Fruit fly (Drosophila melanogaster) S2 (cell line): Measurements from ENCODE around the gene CG1288.
A peak's percentile ranks its signal among the peaks of the same experiment; 100 is the strongest.

Experiments
- CG8478 ChIP-seq: fragments of >200 bp; optimal IDR thresholded peaks from 2 replicates; lab custom pipeline; 2018
- CTCF ChIP-seq, 2 experiments: fragments of >200 bp; optimal IDR thresholded peaks; 2 replicates each; lab custom pipeline; 2018

Gene CG1288

dm6 chr3R:7208331-7208730, at the start of gene CG1288:
Gene CG1288 (minus strand): TSS chr3R:7208431.
- TF ChIP-seq CTCF (optimal IDR thresholded peaks at IDR 0.05; lab: Kevin White, UChicago) (no peak), CG8478 (lab: Kevin White, UChicago) (no peak)

dm6 chr3R:7251857-7252256, 43.6 kb upstream of the CG1288 start, which contains the start of gene Obp84a:
Gene Obp84a (minus strand): TSS chr3R:7251957.
- TF ChIP-seq CTCF (optimal IDR thresholded peaks at IDR 0.05; lab: Kevin White, UChicago) = no peak
- no peak for TF ChIP-seq CG8478 (lab: Kevin White, UChicago)

dm6 chr3R:7249460-7249859, 41.2 kb upstream of the CG1288 start, which contains the start of the genes CG1227 and Dtwd2:
Gene CG1227 (minus strand): TSS chr3R:7249738.
Gene Dtwd2 (plus strand): TSS chr3R:7249795.
- TF ChIP-seq CTCF (optimal IDR thresholded peaks at IDR 0.05; lab: Kevin White, UChicago) = no peak
- TF ChIP-seq CG8478 (lab: Kevin White, UChicago) = no peak

dm6 chr3R:7246889-7247288, 38.7 kb upstream of the CG1288 start, which contains the start of the genes Noc3 and CG10053:
Gene Noc3 (minus strand): TSS chr3R:7246969.
Gene CG10053 (plus strand): TSS chr3R:7247090.
- TF ChIP-seq CTCF (optimal IDR thresholded peaks at IDR 0.05; lab: Kevin White, UChicago) = no peak
- TF ChIP-seq CG8478 (lab: Kevin White, UChicago) = no peak

dm6 chr3R:7241460-7241859, 33.2 kb upstream of the CG1288 start, which contains the start of gene CG14607:
Gene CG14607 (plus strand): TSS chr3R:7241760.
- no peak for TF ChIP-seq CG8478 (lab: Kevin White, UChicago)

- no peak for TF ChIP-seq CG8478 (lab: Kevin White, UChicago)
- TF ChIP-seq CTCF (optimal IDR thresholded peaks at IDR 0.05; lab: Kevin White, UChicago) = no peak
Measured at dm6 chr3R:7223972-7224464, 15.8 kb upstream of the CG1288 start, which contains the start of gene thw. Gene thw (plus strand): TSS chr3R:7224414.

- no peak for TF ChIP-seq CG8478 (lab: Kevin White, UChicago)
- no peak for TF ChIP-seq CTCF (optimal IDR thresholded peaks at IDR 0.05; lab: Kevin White, UChicago)
Measured at dm6 chr3R:7219605-7220004, 11.4 kb upstream of the CG1288 start, which contains the start of gene CG14605. Gene CG14605 (minus strand): TSS chr3R:7219705.

- no peak for TF ChIP-seq CTCF (optimal IDR thresholded peaks at IDR 0.05; lab: Kevin White, UChicago)
Measured at dm6 chr3R:7216924-7217529, 8.8 kb upstream of the CG1288 start, which contains the start of gene CG14606. Gene CG14606 (minus strand): TSS chr3R:7217083.

dm6 chr3R:7200670-7201069, 7.6 kb downstream of the CG1288 start, which contains the start of gene CG14609:
Gene CG14609 (plus strand): TSS chr3R:7200970.
- TF ChIP-seq CG8478 (lab: Kevin White, UChicago) (no peak), CTCF (optimal IDR thresholded peaks at IDR 0.05; lab: Kevin White, UChicago) (no peak)

- TF ChIP-seq CG8478 (lab: Kevin White, UChicago) = no peak
- TF ChIP-seq CTCF (optimal IDR thresholded peaks at IDR 0.05; lab: Kevin White, UChicago) = no peak
Measured at dm6 chr3R:7199849-7200248, 8.4 kb downstream of the CG1288 start.

- no peak for TF ChIP-seq CG8478 (lab: Kevin White, UChicago)
- no peak for TF ChIP-seq CTCF (optimal IDR thresholded peaks at IDR 0.05; lab: Kevin White, UChicago)
Measured at dm6 chr3R:7188697-7189096, 19.5 kb downstream of the CG1288 start.

dm6 chr3R:7187989-7188388, 20.2 kb downstream of the CG1288 start:
- no peak for TF ChIP-seq CG8478 (lab: Kevin White, UChicago)
- no peak for TF ChIP-seq CTCF (optimal IDR thresholded peaks at IDR 0.05; lab: Kevin White, UChicago)

dm6 chr3R:7187093-7187912, 20.9 kb downstream of the CG1288 start:
- TF ChIP-seq CG8478 (lab: Kevin White, UChicago) (no peak), CTCF (optimal IDR thresholded peaks at IDR 0.05; lab: Kevin White, UChicago) (peak in 1 of 2 experiments; percentile 1)

- no peak for TF ChIP-seq CG8478 (lab: Kevin White, UChicago)
- TF ChIP-seq CTCF (optimal IDR thresholded peaks at IDR 0.05; lab: Kevin White, UChicago) = no peak
Measured at dm6 chr3R:7186242-7187092, 21.8 kb downstream of the CG1288 start, which contains the start of the genes CG10055 and lap. Gene CG10055 (minus strand): TSS chr3R:7186673. Gene lap (plus strand): TSS chr3R:7186994.
